Worm (Caenorhabditis elegans): Measurements from ENCODE around the gene srg-69.

ce11 chrII:5307203-5307602 lies 48.3 kb upstream of the srg-69 start:
- no peak for TF ChIP-seq ama-1 (optimal IDR thresholded peaks at IDR 0.05)
- no peak for TF ChIP-seq pes-1 (GFP tag; IDR thresholded peaks at IDR 0.05)
- no peak for TF ChIP-seq flt-1 (GFP tag; IDR thresholded peaks at IDR 0.05)
- TF ChIP-seq hnd-1 (tag; optimal IDR thresholded peaks at IDR 0.05) = no peak
- no peak for TF ChIP-seq F13C5.2 (tag; optimal IDR thresholded peaks at IDR 0.05)
- TF ChIP-seq B0310.2 (tag; optimal IDR thresholded peaks at IDR 0.05) = no peak
- TF ChIP-seq sea-1 (GFP tag; conservative IDR thresholded peaks at IDR 0.05) = no peak

Measured in whole organism, early embryonic.